Worm (Caenorhabditis elegans) whole organism, late embryonic: Measurements from ENCODE around the gene W01D2.3.

Experiments used
- F13H6.1 ChIP-seq: sonication (generic microtip); optimal IDR thresholded peaks from 2 replicates; lab custom pipeline; 2016; ENCODE audit warnings: missing genetic modification characterization, missing compliant biosample characterization
- che-1 ChIP-seq: sonication (generic microtip); optimal IDR thresholded peaks from 2 replicates; lab custom pipeline; 2016; ENCODE audit warnings: mild to moderate bottlenecking, missing genetic modification characterization, missing compliant biosample characterization
- hlh-13 ChIP-seq: fragments of 200-800 bp; sonication (Bioruptor generic); optimal IDR thresholded peaks from 2 replicates; lab custom pipeline; 2018; ENCODE audit warnings: mild to moderate bottlenecking, missing genetic modification characterization, missing compliant biosample characterization
- hlh-30 ChIP-seq: sonication (generic microtip); optimal IDR thresholded peaks from 2 replicates; lab custom pipeline; 2017; ENCODE audit warnings: antibody characterized with exemption, missing genetic modification characterization, missing compliant biosample characterization; ENCODE audit not compliant: insufficient read depth
- lin-11 ChIP-seq: fragments of 200-800 bp; sonication (Bioruptor generic); optimal IDR thresholded peaks from 2 replicates; lab custom pipeline; 2018; ENCODE audit warnings: mild to moderate bottlenecking, missing genetic modification characterization, missing compliant biosample characterization
- mec-3 ChIP-seq: sonication (generic microtip); optimal IDR thresholded peaks from 2 replicates; lab custom pipeline; 2016; ENCODE audit warnings: borderline replicate concordance, missing genetic modification characterization, missing compliant biosample characterization
- npax-4 ChIP-seq: sonication (generic microtip); optimal IDR thresholded peaks from 2 replicates; lab custom pipeline; 2016; ENCODE audit warnings: missing genetic modification characterization, missing compliant biosample characterization
- pros-1 ChIP-seq: fragments of 150-350 bp; optimal IDR thresholded peaks from 2 replicates; lab custom pipeline; 2014; ENCODE audit warnings: missing biosample characterization, missing genetic modification reagents, missing genetic modification characterization
- sdc-2 ChIP-seq: sonication (generic microtip); optimal IDR thresholded peaks from 2 replicates; lab custom pipeline; 2016; ENCODE audit warnings: missing genotype, missing genetic modification characterization, missing compliant biosample characterization
- unc-55 ChIP-seq: sonication (generic microtip); optimal IDR thresholded peaks from 2 replicates; lab custom pipeline; 2017; ENCODE audit warnings: missing biosample characterization, missing genetic modification reagents, missing genetic modification characterization

DNA sequence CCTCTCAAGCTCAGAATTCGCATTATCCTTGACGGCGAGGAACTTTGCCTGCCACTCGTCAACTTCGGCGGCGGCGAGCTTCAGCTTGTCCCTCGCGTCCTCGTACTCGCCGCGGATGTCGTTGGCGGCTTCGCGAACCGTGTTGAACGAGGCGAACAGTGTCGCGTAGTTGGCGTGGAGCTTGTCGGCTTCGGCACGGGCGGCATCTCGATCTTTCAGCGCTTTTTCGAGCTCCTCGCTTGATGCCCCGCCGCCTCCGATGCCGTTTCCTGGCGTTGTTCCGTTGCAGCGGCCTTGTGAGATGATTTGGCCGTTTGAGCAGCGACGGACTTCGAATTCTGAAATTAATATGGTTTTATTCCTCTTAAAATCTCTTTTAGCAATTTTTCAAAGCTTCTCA is 50.9 kb downstream of the W01D2.3 start:
- TF ChIP-seq che-1 (tag; lab: Kevin White, UChicago) (no peak), sdc-2 (tag; lab: Kevin White, UChicago) (no peak), hlh-30 (no peak), F13H6.1 (no peak), pros-1 (no peak), unc-55 (GFP tag; lab: Kevin White, UChicago) (no peak), npax-4 (tag; lab: Kevin White, UChicago) (no peak), hlh-13 (GFP tag; lab: Kevin White, UChicago) (no peak), mec-3 (tag; lab: Kevin White, UChicago) (no peak), lin-11 (tag; lab: Kevin White, UChicago) (no peak)
